Worm (Caenorhabditis elegans): ENCODE measurements around the gene ntl-2.

ce11 chrII:4344317-4344716 lies 31.9 kb downstream of the ntl-2 start:
- no peak for TF ChIP-seq mdl-1 (tag; optimal IDR thresholded peaks at IDR 0.05)
- no peak for TF ChIP-seq ceh-16 (tag; optimal IDR thresholded peaks at IDR 0.05)
- TF ChIP-seq ceh-82 (tag; optimal IDR thresholded peaks at IDR 0.05) = no peak
- TF ChIP-seq tbx-2 (tag; optimal IDR thresholded peaks at IDR 0.05) = no peak
- TF ChIP-seq daf-12 (tag; optimal IDR thresholded peaks at IDR 0.05) = no peak
- no peak for TF ChIP-seq snpc-4 (tag; optimal IDR thresholded peaks at IDR 0.05)
- TF ChIP-seq lin-39 (tag; optimal IDR thresholded peaks at IDR 0.05) = no peak
- TF ChIP-seq ceh-28 (tag; optimal IDR thresholded peaks at IDR 0.05) = no peak
- no peak for TF ChIP-seq unc-39 (tag; optimal IDR thresholded peaks at IDR 0.05)

All from whole organism, L3 larva.